Worm (Caenorhabditis elegans): Measurements from ENCODE around the gene W07G1.1.

W07G1.1 gene

DNA sequence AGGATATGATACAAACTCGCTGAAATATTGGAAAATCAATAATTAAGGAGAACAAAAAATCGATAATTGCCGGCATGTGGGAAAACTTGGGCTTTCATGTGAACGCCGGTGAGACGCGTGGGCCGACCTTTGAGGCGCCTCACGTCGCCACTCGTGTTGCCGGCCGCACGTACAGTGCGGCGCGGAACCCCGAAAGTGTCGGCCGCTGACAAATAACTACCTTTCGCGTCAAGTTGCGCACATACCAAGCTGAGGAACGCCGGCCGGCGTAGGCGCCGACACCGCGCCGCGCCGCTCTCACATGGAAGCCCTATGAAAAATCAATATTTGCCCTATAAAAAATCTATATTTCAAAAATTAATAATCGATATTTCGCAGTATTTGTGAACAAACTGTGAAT is 1.1 kb downstream of the W07G1.1 start:
- no peak for TF ChIP-seq fax-1 (tag; optimal IDR thresholded peaks at IDR 0.05)
- no peak for TF ChIP-seq fkh-10 (GFP tag; optimal IDR thresholded peaks at IDR 0.05)
- no peak for TF ChIP-seq nhr-232 (tag; optimal IDR thresholded peaks at IDR 0.05)
- TF ChIP-seq ceh-24 (tag; optimal IDR thresholded peaks at IDR 0.05) = no peak
- no peak for TF ChIP-seq odd-2 (tag; optimal IDR thresholded peaks at IDR 0.05)
- no peak for TF ChIP-seq syd-9 (tag; optimal IDR thresholded peaks at IDR 0.05)
- TF ChIP-seq ceh-22 (tag; optimal IDR thresholded peaks at IDR 0.05) = no peak
- no peak for TF ChIP-seq ama-1 (optimal IDR thresholded peaks at IDR 0.05)
- no peak for TF ChIP-seq rnt-1 (tag; optimal IDR thresholded peaks at IDR 0.05)
- no peak for TF ChIP-seq ceh-34 (tag; optimal IDR thresholded peaks at IDR 0.05)
- no peak for TF ChIP-seq F13H6.1 (tag; optimal IDR thresholded peaks at IDR 0.05)
- TF ChIP-seq ceh-2 (tag; optimal IDR thresholded peaks at IDR 0.05) = no peak
- no peak for TF ChIP-seq ets-4 (tag; optimal IDR thresholded peaks at IDR 0.05)
- TF ChIP-seq K02D7.2 (tag; optimal IDR thresholded peaks at IDR 0.05) = no peak
- no peak for TF ChIP-seq pros-1 (tag; optimal IDR thresholded peaks at IDR 0.05)

DNA sequence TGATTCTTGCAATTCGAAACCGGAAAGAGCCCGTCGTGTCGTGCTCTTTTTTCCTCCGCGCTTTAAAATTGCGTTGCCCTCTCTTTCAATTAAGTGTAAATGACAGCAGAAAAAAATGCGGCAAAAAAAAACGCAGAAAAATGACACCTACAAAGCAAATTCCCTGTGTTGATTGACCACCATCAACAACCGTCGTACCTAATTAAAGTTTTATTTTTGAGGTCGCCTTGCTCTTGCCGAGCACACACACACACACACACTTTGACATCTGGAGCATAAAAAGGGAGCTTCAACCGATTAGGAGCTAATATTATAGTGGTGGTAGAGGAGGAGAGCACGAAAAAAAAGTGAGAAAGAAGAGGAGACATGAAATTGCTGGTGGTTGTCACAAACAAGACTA is 3.5 kb downstream of the W07G1.1 start:
- TF ChIP-seq tbx-7 (tag; optimal IDR thresholded peaks at IDR 0.05) (no peak), nhr-232 (tag; optimal IDR thresholded peaks at IDR 0.05) (no peak)

ce11 chrII:13933534-13933933 is 5.9 kb downstream of the W07G1.1 start:
- no peak for TF ChIP-seq hlh-8 (tag; optimal IDR thresholded peaks at IDR 0.05)
- no peak for TF ChIP-seq npax-4 (tag; optimal IDR thresholded peaks at IDR 0.05)
- no peak for TF ChIP-seq F13H6.1 (tag; optimal IDR thresholded peaks at IDR 0.05)
- no peak for TF ChIP-seq tbx-2 (tag; optimal IDR thresholded peaks at IDR 0.05)
- no peak for TF ChIP-seq unc-55 (GFP tag; optimal IDR thresholded peaks at IDR 0.05)
- TF ChIP-seq hlh-30 (tag; optimal IDR thresholded peaks at IDR 0.05; ENCODE audit: insufficient read depth) = no peak
- TF ChIP-seq dve-1 (tag; optimal IDR thresholded peaks at IDR 0.05) = no peak
- TF ChIP-seq rnt-1 (tag; optimal IDR thresholded peaks at IDR 0.05) = no peak
- TF ChIP-seq ama-1 (optimal IDR thresholded peaks at IDR 0.05) = no peak
- TF ChIP-seq madf-2 (tag; optimal IDR thresholded peaks at IDR 0.05) = no peak
- TF ChIP-seq pqm-1 (tag; optimal IDR thresholded peaks at IDR 0.05) = no peak
- no peak for TF ChIP-seq sox-4 (tag; optimal IDR thresholded peaks at IDR 0.05)
- TF ChIP-seq ceh-2 (tag; optimal IDR thresholded peaks at IDR 0.05) = no peak

DNA sequence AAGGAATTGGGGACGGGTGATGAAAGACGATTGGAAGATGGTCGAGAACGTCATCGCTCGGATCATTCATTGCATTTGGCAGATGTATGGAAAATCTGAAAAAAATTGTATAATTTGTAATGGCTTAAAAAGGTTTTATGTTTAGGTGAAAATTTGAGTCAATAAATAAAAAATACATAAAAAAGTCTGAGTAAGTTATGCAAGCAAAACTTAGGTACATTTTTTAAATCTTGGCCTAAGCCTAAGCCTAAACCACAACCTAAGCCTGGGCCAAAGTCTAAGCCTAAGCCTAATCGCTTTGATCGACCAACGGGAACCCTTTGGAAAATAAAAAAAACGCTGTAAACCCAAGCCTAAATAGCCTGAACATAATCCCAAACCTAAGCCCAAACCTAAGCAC is 7.5 kb downstream of the W07G1.1 start, which contains the start of gene hot-3:
hot-3 (minus strand) TSS at position 101 of the 400 bp plus-strand sequence.
- no peak for TF ChIP-seq unc-42 (tag; optimal IDR thresholded peaks at IDR 0.05)
- TF ChIP-seq elt-4 (tag; optimal IDR thresholded peaks at IDR 0.05) = no peak
- TF ChIP-seq C08G9.2 (tag; optimal IDR thresholded peaks at IDR 0.05) = no peak
- TF ChIP-seq ceh-48 (tag; optimal IDR thresholded peaks at IDR 0.05) = no peak
- no peak for TF ChIP-seq pha-2 (tag; optimal IDR thresholded peaks at IDR 0.05)
- no peak for TF ChIP-seq lin-11 (tag; optimal IDR thresholded peaks at IDR 0.05)
- no peak for TF ChIP-seq ceh-34 (tag; optimal IDR thresholded peaks at IDR 0.05)
- TF ChIP-seq ahr-1 (tag; optimal IDR thresholded peaks at IDR 0.05) = no peak

DNA sequence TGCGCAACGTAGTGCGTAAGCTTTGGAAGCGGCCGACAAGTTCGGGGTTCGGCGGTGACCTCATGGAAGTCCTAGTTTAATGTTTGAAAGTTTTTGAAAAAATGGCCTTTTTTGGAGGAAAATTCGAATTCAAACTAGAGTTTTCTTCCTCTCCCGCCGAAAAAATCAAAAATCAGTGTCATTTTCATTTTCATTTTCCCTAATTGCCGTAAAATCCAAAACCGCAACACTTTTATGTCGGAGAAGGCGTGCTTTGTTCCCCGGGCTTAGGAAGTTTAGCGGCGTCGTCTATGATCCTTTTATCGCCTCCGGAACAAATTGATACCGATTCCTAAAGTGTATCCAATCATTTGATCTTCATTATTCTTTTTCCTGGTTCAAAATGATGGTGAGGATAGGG is 14.5 kb downstream of the W07G1.1 start, which contains the start of gene mltn-5:
mltn-5 (plus strand) TSS at position 301 of the 400 bp plus-strand sequence.
- TF ChIP-seq ztf-16 (tag; optimal IDR thresholded peaks at IDR 0.05) (no peak), ahr-1 (tag; optimal IDR thresholded peaks at IDR 0.05) (no peak)

- TF ChIP-seq zip-5 (tag; optimal IDR thresholded peaks at IDR 0.05) = no peak
- no peak for TF ChIP-seq hlh-13 (GFP tag; optimal IDR thresholded peaks at IDR 0.05)
- TF ChIP-seq fkh-6 (tag; optimal IDR thresholded peaks at IDR 0.05) = no peak
Observed at ce11 chrII:13919100-13919499, 20.3 kb downstream of the W07G1.1 start.
